Fruit fly (Drosophila melanogaster): ENCODE results near the gene CG13674.

Gene CG13674

dm6 chr3L:8175818-8176217 is 43.0 kb downstream of the CG13674 start, which contains the start of gene RecQ4 (continued):
- TF ChIP-seq az2 (GFP tag; optimal IDR thresholded peaks at IDR 0.05) (no peak), Atf3 (GFP tag; optimal IDR thresholded peaks at IDR 0.05) (no peak), trem (tag; optimal IDR thresholded peaks at IDR 0.05) (peak; percentile 36), CG32767 (GFP tag; IDR thresholded peaks at IDR 0.05) (no peak), fu2 (GFP tag; optimal IDR thresholded peaks at IDR 0.05) (no peak), CG3065 (GFP tag; optimal IDR thresholded peaks at IDR 0.05) (no peak), org-1 (GFP tag; optimal IDR thresholded peaks at IDR 0.05) (no peak), MESR4 (GFP tag; optimal IDR thresholded peaks at IDR 0.05) (peak; percentile 4), Usf (GFP tag; optimal IDR thresholded peaks at IDR 0.05) (no peak), CG15269 (tag; optimal IDR thresholded peaks at IDR 0.05) (no peak), Rfx (GFP tag; IDR thresholded peaks at IDR 0.05) (no peak), CG17612 (GFP tag; IDR thresholded peaks at IDR 0.05) (no peak), pnt (GFP tag; optimal IDR thresholded peaks at IDR 0.05) (no peak), en (GFP tag; optimal IDR thresholded peaks at IDR 0.05) (no peak), Sry-β (GFP tag; optimal IDR thresholded peaks at IDR 0.05) (no peak), CG10209 (GFP tag; optimal IDR thresholded peaks at IDR 0.05) (no peak), CG42726 (GFP tag; IDR thresholded peaks at IDR 0.05; ENCODE audit: partially characterized antibody) (peak; percentile 52; the same call in 1 of the 2 replicates), CoRest (tag; optimal IDR thresholded peaks at IDR 0.05) (peak; percentile 35), hth (optimal IDR thresholded peaks at IDR 0.05) (no peak), Hmr (GFP tag; optimal IDR thresholded peaks at IDR 0.05) (no peak), Spps (tag; optimal IDR thresholded peaks at IDR 0.05) (no peak), gcm (GFP tag; optimal IDR thresholded peaks at IDR 0.05) (no peak), exex (tag; optimal IDR thresholded peaks at IDR 0.05) (no peak), fd96Cb (tag; optimal IDR thresholded peaks at IDR 0.05) (no peak), Nf-YB (GFP tag; optimal IDR thresholded peaks at IDR 0.05) (no peak), Deaf1 (tag; optimal IDR thresholded peaks at IDR 0.05) (no peak), CG15073 (GFP tag; optimal IDR thresholded peaks at IDR 0.05) (no peak), ro (GFP tag; IDR thresholded peaks at IDR 0.05) (no peak), CG30403 (GFP tag; optimal IDR thresholded peaks at IDR 0.05) (peak; percentile 26), psq (GFP tag; optimal IDR thresholded peaks at IDR 0.05) (no peak), oc (tag; optimal IDR thresholded peaks at IDR 0.05) (no peak), E2f1 (GFP tag; IDR thresholded peaks at IDR 0.05) (peak; percentile 90), pum (GFP tag; optimal IDR thresholded peaks at IDR 0.05) (no peak), Stat92E (GFP tag; optimal IDR thresholded peaks at IDR 0.05) (peak in 1 of 3 experiments; percentile 1), Dref (GFP tag; IDR thresholded peaks at IDR 0.05) (no peak), CG18011 (GFP tag; optimal IDR thresholded peaks at IDR 0.05) (peak; percentile 17), CG10274 (GFP tag; optimal IDR thresholded peaks at IDR 0.05) (no peak), Neu2 (GFP tag; optimal IDR thresholded peaks at IDR 0.05; ENCODE audit: borderline replicate concordance) (no peak), tx (GFP tag; optimal IDR thresholded peaks at IDR 0.05) (no peak), cg (GFP tag; optimal IDR thresholded peaks at IDR 0.05) (peak; percentile 47), emc (GFP tag; optimal IDR thresholded peaks at IDR 0.05) (no peak), CG14710 (tag; optimal IDR thresholded peaks at IDR 0.05) (peak; percentile 32), Doc2 (GFP tag; IDR thresholded peaks at IDR 0.05) (no peak), sc (optimal IDR thresholded peaks at IDR 0.05) (no peak), sc (GFP tag; optimal IDR thresholded peaks at IDR 0.05) (no peak), CG7372 (GFP tag; IDR thresholded peaks at IDR 0.05) (no peak), gsb-n (tag; optimal IDR thresholded peaks at IDR 0.05) (no peak), jigr1 (GFP tag; IDR thresholded peaks at IDR 0.05) (no peak), jing (GFP tag; optimal IDR thresholded peaks at IDR 0.05) (no peak), eve (GFP tag; optimal IDR thresholded peaks at IDR 0.05) (no peak), sr (GFP tag; IDR thresholded peaks at IDR 0.05) (no peak), insv (GFP tag; optimal IDR thresholded peaks at IDR 0.05) (no peak)

All from whole organism, embryonic.